Worm (Caenorhabditis elegans): ENCODE data around the gene lgc-14.

DNA sequence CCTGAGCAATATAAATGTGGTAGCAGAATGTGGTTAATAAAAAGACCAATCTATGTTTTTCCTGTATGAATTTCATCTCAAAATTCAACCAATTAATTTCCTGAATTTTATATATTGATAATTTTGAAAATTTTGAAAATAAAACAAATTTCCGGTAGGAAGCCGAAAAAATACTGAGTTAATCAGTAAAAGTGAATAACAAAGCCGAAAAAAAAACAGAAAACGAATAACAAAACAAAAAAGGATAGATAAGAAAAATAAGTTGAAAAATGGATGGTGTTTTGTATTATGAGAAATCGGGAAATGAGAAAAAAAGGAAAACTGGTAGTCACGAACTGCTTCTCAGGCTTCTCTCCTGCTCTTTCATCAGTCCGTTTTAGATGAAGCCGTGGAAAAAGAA lies 37.5 kb upstream of the lgc-14 start, which contains the start of gene tmem-145:
- no peak for TF ChIP-seq snpc-4 (tag; optimal IDR thresholded peaks at IDR 0.05)
- no peak for TF ChIP-seq lin-13 (tag; optimal IDR thresholded peaks at IDR 0.05)
- TF ChIP-seq tbx-8 (GFP tag; optimal IDR thresholded peaks at IDR 0.05), result no peak
- no peak for TF ChIP-seq ztf-11 (tag; optimal IDR thresholded peaks at IDR 0.05)
- TF ChIP-seq nhr-237 (tag; optimal IDR thresholded peaks at IDR 0.05), result no peak
- no peak for TF ChIP-seq mab-5 (tag; optimal IDR thresholded peaks at IDR 0.05)

All from whole organism, mixed stage, embryonic.